Worm (Caenorhabditis elegans) whole organism, L2 larva: ENCODE data around the gene unc-16.

Experiments used
- C34F6.9 ChIP-seq: fragments of 150-350 bp; optimal IDR thresholded peaks from 2 replicates; lab custom pipeline; 2014; ENCODE audit warnings: missing biosample characterization, missing genetic modification characterization
- F13H6.1 ChIP-seq: sonication (generic microtip); optimal IDR thresholded peaks from 2 replicates; lab custom pipeline; 2016; ENCODE audit warnings: missing genetic modification characterization, missing compliant biosample characterization
- R02D3.7 ChIP-seq: fragments of 150-350 bp; optimal IDR thresholded peaks from 2 replicates; lab custom pipeline; 2014; ENCODE audit warnings: missing biosample characterization, missing genetic modification characterization
- Y55F3AM.14 ChIP-seq: fragments of 200-800 bp; sonication (Bioruptor generic); optimal IDR thresholded peaks from 2 replicates; lab custom pipeline; 2018; ENCODE audit warnings: mild to moderate bottlenecking, missing genetic modification characterization, missing compliant biosample characterization
- alr-1 ChIP-seq: fragments of 150-350 bp; optimal IDR thresholded peaks from 2 replicates; lab custom pipeline; 2014; ENCODE audit warnings: missing biosample characterization, missing genetic modification characterization
- aly-2 ChIP-seq: fragments of 150-350 bp; optimal IDR thresholded peaks from 2 replicates; lab custom pipeline; 2014; ENCODE audit warnings: missing biosample characterization, missing genetic modification characterization
- ama-1 ChIP-seq: fragments of 150-350 bp; optimal IDR thresholded peaks from 2 replicates; lab custom pipeline; 2018; ENCODE audit warnings: inconsistent platforms
- ceh-16 ChIP-seq: fragments of 150-350 bp; optimal IDR thresholded peaks from 2 replicates; lab custom pipeline; 2014; ENCODE audit warnings: missing biosample characterization, missing genetic modification characterization
- ceh-82 ChIP-seq: fragments of 150-350 bp; optimal IDR thresholded peaks from 2 replicates; lab custom pipeline; 2014; ENCODE audit warnings: missing biosample characterization, missing genetic modification characterization
- crh-2 ChIP-seq: sonication (generic microtip); optimal IDR thresholded peaks from 2 replicates; lab custom pipeline; 2017; ENCODE audit warnings: missing biosample characterization, missing genetic modification characterization
- egl-27 ChIP-seq: sonication (generic microtip); optimal IDR thresholded peaks from 3 replicates; lab custom pipeline; 2017; ENCODE audit warnings: missing biosample characterization, missing genetic modification reagents, missing genetic modification characterization
- gmeb-1 ChIP-seq: fragments of 150-350 bp; optimal IDR thresholded peaks from 2 replicates; lab custom pipeline; 2014; ENCODE audit warnings: missing biosample characterization, missing genetic modification characterization
- lin-13 ChIP-seq: fragments of 150-350 bp; optimal IDR thresholded peaks from 2 replicates; lab custom pipeline; 2014; ENCODE audit warnings: missing biosample characterization, missing genetic modification reagents, missing genetic modification characterization
- lin-39 ChIP-seq: fragments of 150-350 bp; optimal IDR thresholded peaks from 2 replicates; lab custom pipeline; 2014; ENCODE audit warnings: missing biosample characterization, missing genetic modification reagents, missing genetic modification characterization
- lsy-2 ChIP-seq, 2 experiments: fragments of 150-350 bp in 1 of 2; sonication (generic microtip) in 1 of 2; optimal IDR thresholded peaks; 2 replicates each; lab custom pipeline; 2014 to 2017; ENCODE audit warnings: missing biosample characterization in 2 of 2, missing genetic modification characterization in 2 of 2
- mdl-1 ChIP-seq, 2 experiments: fragments of 150-350 bp in 1 of 2; sonication (generic microtip) in 1 of 2; optimal IDR thresholded peaks; 2 replicates each; lab custom pipeline; 2017; ENCODE audit warnings: missing biosample characterization in 2 of 2, missing genetic modification characterization in 2 of 2
- nhr-10 ChIP-seq: sonication (generic microtip); optimal IDR thresholded peaks from 2 replicates; lab custom pipeline; 2017; ENCODE audit warnings: missing biosample characterization, missing genetic modification characterization
- nhr-11 ChIP-seq: fragments of 150-350 bp; optimal IDR thresholded peaks from 2 replicates; lab custom pipeline; 2014; ENCODE audit warnings: missing biosample characterization, missing genetic modification characterization
- nhr-129 ChIP-seq: fragments of 150-350 bp; optimal IDR thresholded peaks from 2 replicates; lab custom pipeline; 2014; ENCODE audit warnings: missing biosample characterization, missing genetic modification characterization
- nhr-21 ChIP-seq: fragments of 150-350 bp; optimal IDR thresholded peaks from 2 replicates; lab custom pipeline; 2014; ENCODE audit warnings: missing biosample characterization, missing genetic modification characterization
- nhr-25 ChIP-seq: fragments of 150-350 bp; sonication (generic microtip); optimal IDR thresholded peaks from 3 replicates; lab custom pipeline; 2014; ENCODE audit warnings: missing biosample characterization, missing genetic modification characterization
- nhr-6 ChIP-seq: fragments of 150-350 bp; optimal IDR thresholded peaks from 2 replicates; lab custom pipeline; 2014; ENCODE audit warnings: missing biosample characterization, missing genetic modification characterization
- nhr-77 ChIP-seq: fragments of 150-350 bp; optimal IDR thresholded peaks from 2 replicates; lab custom pipeline; 2014; ENCODE audit warnings: missing biosample characterization, missing genetic modification characterization
- skn-1 ChIP-seq: sonication (generic microtip); optimal IDR thresholded peaks from 2 replicates; lab custom pipeline; 2017; ENCODE audit warnings: missing biosample characterization, missing genetic modification characterization
- sma-3 ChIP-seq: sonication (generic microtip); optimal IDR thresholded peaks from 2 replicates; lab custom pipeline; 2016; ENCODE audit warnings: missing genetic modification reagents, missing genetic modification characterization, missing compliant biosample characterization
- sma-9 ChIP-seq, 2 experiments: fragments of 150-350 bp in 1 of 2; sonication (generic microtip) in 1 of 2; optimal IDR thresholded peaks; 2 replicates each; lab custom pipeline; 2014 to 2016; ENCODE audit warnings: missing genetic modification characterization in 2 of 2, mild to moderate bottlenecking in 1 of 2, missing biosample characterization in 1 of 2, missing compliant biosample characterization in 1 of 2, missing genetic modification reagents in 1 of 2, moderate library complexity in 1 of 2
- unc-39 ChIP-seq: fragments of 150-350 bp; optimal IDR thresholded peaks from 2 replicates; lab custom pipeline; 2014; ENCODE audit warnings: missing biosample characterization, missing genetic modification characterization
- unc-55 ChIP-seq: fragments of 150-350 bp; sonication (generic microtip); optimal IDR thresholded peaks from 3 replicates; lab custom pipeline; 2014; ENCODE audit warnings: missing biosample characterization, missing genetic modification reagents, missing genetic modification characterization
- unc-62 ChIP-seq: fragments of 150-350 bp; optimal IDR thresholded peaks from 2 replicates; lab custom pipeline; 2014; ENCODE audit warnings: missing biosample characterization, missing genetic modification reagents, missing genetic modification characterization
- zag-1 ChIP-seq: fragments of 150-350 bp; optimal IDR thresholded peaks from 2 replicates; lab custom pipeline; 2014; ENCODE audit warnings: missing biosample characterization, missing genetic modification characterization
- ztf-11 ChIP-seq: sonication (generic microtip); optimal IDR thresholded peaks from 2 replicates; lab custom pipeline; 2017; ENCODE audit warnings: missing biosample characterization, missing genetic modification characterization

unc-16 gene

ce11 chrIII:9523581-9523980 lies 22.5 kb upstream of the unc-16 start, which contains the start of gene mrps-23:
mrps-23 (minus strand) TSS chrIII:9523672.
- no peak for TF ChIP-seq ama-1 (lab: Kevin White, UChicago)
- TF ChIP-seq unc-39 (tag; lab: Kevin White, UChicago) = no peak
- no peak for TF ChIP-seq nhr-21 (tag; lab: Kevin White, UChicago)
- no peak for TF ChIP-seq nhr-77 (tag; lab: Kevin White, UChicago)
- TF ChIP-seq nhr-11 (tag; lab: Kevin White, UChicago) = no peak
- no peak for TF ChIP-seq Y55F3AM.14 (GFP tag; lab: Kevin White, UChicago)
- TF ChIP-seq lsy-2 (tag; optimal IDR thresholded peaks at IDR 0.05; lab: Kevin White, UChicago) = peak in 1 of 2 experiments; percentile 31
- TF ChIP-seq nhr-6 (tag; lab: Kevin White, UChicago) = no peak
- TF ChIP-seq crh-2 = no peak
- TF ChIP-seq alr-1 (tag; lab: Kevin White, UChicago) = no peak
- no peak for TF ChIP-seq R02D3.7 (tag; lab: Kevin White, UChicago)
- TF ChIP-seq sma-3 (GFP tag; lab: Kevin White, UChicago) = no peak
- peak; percentile 14 for TF ChIP-seq nhr-25 (tag; lab: Kevin White, UChicago)
- no peak for TF ChIP-seq skn-1 (tag; lab: Kevin White, UChicago)
- no peak for TF ChIP-seq mdl-1 (tag; optimal IDR thresholded peaks at IDR 0.05; lab: Kevin White, UChicago)
- TF ChIP-seq nhr-129 = no peak
- no peak for TF ChIP-seq ztf-11 (tag; lab: Kevin White, UChicago)
- peak; percentile 24 for TF ChIP-seq unc-55 (GFP tag; lab: Kevin White, UChicago)
- no peak for TF ChIP-seq nhr-10 (tag; lab: Kevin White, UChicago)

- TF ChIP-seq sma-3 (GFP tag; lab: Kevin White, UChicago) (no peak), gmeb-1 (tag; lab: Kevin White, UChicago) (no peak), Y55F3AM.14 (GFP tag; lab: Kevin White, UChicago) (no peak), unc-62 (GFP tag; lab: Kevin White, UChicago) (no peak), F13H6.1 (tag; lab: Kevin White, UChicago) (no peak), nhr-21 (tag; lab: Kevin White, UChicago) (no peak), sma-9 (GFP tag; optimal IDR thresholded peaks at IDR 0.05; lab: Kevin White, UChicago) (no peak), sma-9 (tag; optimal IDR thresholded peaks at IDR 0.05; lab: Kevin White, UChicago) (no peak), skn-1 (tag; lab: Kevin White, UChicago) (no peak), ceh-16 (tag; lab: Kevin White, UChicago) (no peak), egl-27 (tag; lab: Kevin White, UChicago) (no peak), ama-1 (lab: Kevin White, UChicago) (no peak), unc-39 (tag; lab: Kevin White, UChicago) (no peak), mdl-1 (tag; optimal IDR thresholded peaks at IDR 0.05; lab: Kevin White, UChicago) (no peak), aly-2 (tag; lab: Kevin White, UChicago) (no peak), lin-13 (GFP tag; lab: Kevin White, UChicago) (no peak), C34F6.9 (tag; lab: Kevin White, UChicago) (no peak), ceh-82 (tag; lab: Kevin White, UChicago) (no peak), nhr-129 (no peak), nhr-25 (tag; lab: Kevin White, UChicago) (no peak)
- TF ChIP-seq, all 48 proteins: peak for 0
These were observed 20.8 kb upstream of the unc-16 start, which contains the start of gene trpp-3 for ce11 chrIII:9525252-9525651. trpp-3 (plus strand) TSS chrIII:9525552.

- TF ChIP-seq nhr-6 (tag; lab: Kevin White, UChicago) (no peak), sma-3 (GFP tag; lab: Kevin White, UChicago) (no peak), gmeb-1 (tag; lab: Kevin White, UChicago) (no peak), unc-62 (GFP tag; lab: Kevin White, UChicago) (no peak), nhr-21 (tag; lab: Kevin White, UChicago) (no peak), unc-55 (GFP tag; lab: Kevin White, UChicago) (no peak), lin-39 (tag; lab: Kevin White, UChicago) (no peak), zag-1 (tag; lab: Kevin White, UChicago) (no peak)
These were observed 19.2 kb upstream of the unc-16 start, which contains the start of gene ZK1098.6 for ce11 chrIII:9526851-9527250. ZK1098.6 (plus strand) TSS chrIII:9527151.

ce11 chrIII:9528824-9529223 lies 17.2 kb upstream of the unc-16 start, which contains the start of gene ZK1098.2:
ZK1098.2 (plus strand) TSS chrIII:9529159.
- TF ChIP-seq C34F6.9 (tag; lab: Kevin White, UChicago) (peak; percentile 48), nhr-21 (tag; lab: Kevin White, UChicago) (no peak), crh-2 (peak; percentile 60), unc-55 (GFP tag; lab: Kevin White, UChicago) (peak; percentile 31), lsy-2 (tag; optimal IDR thresholded peaks at IDR 0.05; lab: Kevin White, UChicago) (peak in 1 of 2 experiments; percentile 56)
